Fruit fly (Drosophila melanogaster): ENCODE data around the gene CG9396.
A peak's percentile ranks its signal among the peaks of the same experiment; 100 is the strongest.

The CG9396 gene

dm6 chr3R:9586663-9587248, 15.3 kb upstream of the CG9396 start, which contains the start of gene P58IPK (continued):
- TF ChIP-seq CG11085 (GFP tag; IDR thresholded peaks at IDR 0.05) (no peak), CG18262 (tag; optimal IDR thresholded peaks at IDR 0.05) (peak; percentile 35), odd (GFP tag; optimal IDR thresholded peaks at IDR 0.05) (no peak), CG4360 (GFP tag; IDR thresholded peaks at IDR 0.05) (no peak), CG4282 (GFP tag; optimal IDR thresholded peaks at IDR 0.05) (peak; percentile 0), GATAe (GFP tag; conservative IDR thresholded peaks at IDR 0.05) (no peak), CG10431 (GFP tag; optimal IDR thresholded peaks at IDR 0.05) (no peak), emc (GFP tag; optimal IDR thresholded peaks at IDR 0.05) (no peak), CG1603 (tag; optimal IDR thresholded peaks at IDR 0.05) (peak; percentile 80), yki (optimal IDR thresholded peaks at IDR 0.05) (no peak), E2f2 (GFP tag; IDR thresholded peaks at IDR 0.05) (peak; percentile 80), CG11398 (GFP tag; optimal IDR thresholded peaks at IDR 0.05) (peak; percentile 37), CG10565 (GFP tag; optimal IDR thresholded peaks at IDR 0.05) (no peak), CG6689 (GFP tag; IDR thresholded peaks at IDR 0.05) (peak; percentile 61), TFAM (GFP tag; optimal IDR thresholded peaks at IDR 0.05) (no peak), nerfin-2 (GFP tag; IDR thresholded peaks at IDR 0.05; ENCODE audit: partially characterized antibody) (peak; percentile 74), lmd (GFP tag; IDR thresholded peaks at IDR 0.05) (peak; percentile 66; the same call in 1 of the 2 replicates), ac (GFP tag; optimal IDR thresholded peaks at IDR 0.05) (no peak), otp (GFP tag; IDR thresholded peaks at IDR 0.05) (no peak), CG6791 (GFP tag; IDR thresholded peaks at IDR 0.05; ENCODE audit: partially characterized antibody) (peak; percentile 96), Hand (GFP tag; optimal IDR thresholded peaks at IDR 0.05) (no peak), CG4424 (GFP tag; optimal IDR thresholded peaks at IDR 0.05) (peak; percentile 51), Dip2 (GFP tag; IDR thresholded peaks at IDR 0.05) (no peak), CG1792 (GFP tag; optimal IDR thresholded peaks at IDR 0.05) (peak; percentile 53), Chrac-16 (GFP tag; optimal IDR thresholded peaks at IDR 0.05) (peak; percentile 75), CG10321 (GFP tag; IDR thresholded peaks at IDR 0.05) (no peak), pnt (GFP tag; optimal IDR thresholded peaks at IDR 0.05) (peak; percentile 54), PHDP (tag; optimal IDR thresholded peaks at IDR 0.05) (peak; percentile 36), CG5953 (GFP tag; IDR thresholded peaks at IDR 0.05) (no peak), sima (GFP tag; optimal IDR thresholded peaks at IDR 0.05) (no peak), Dfd (GFP tag; optimal IDR thresholded peaks at IDR 0.05) (no peak), Dbx (GFP tag; IDR thresholded peaks at IDR 0.05) (peak; percentile 65), CG9609 (GFP tag; optimal IDR thresholded peaks at IDR 0.05) (peak; percentile 69), CG7786 (GFP tag; optimal IDR thresholded peaks at IDR 0.05) (peak; percentile 76), chn (GFP tag; optimal IDR thresholded peaks at IDR 0.05) (peak; percentile 66), CG17328 (GFP tag; IDR thresholded peaks at IDR 0.05) (peak; percentile 53; the same call in 1 of the 2 replicates), CG32532 (GFP tag; IDR thresholded peaks at IDR 0.05) (peak; percentile 76), CG8290 (GFP tag; optimal IDR thresholded peaks at IDR 0.05) (peak; percentile 40), CG8290 (tag; optimal IDR thresholded peaks at IDR 0.05) (peak in 1 of 2 experiments; percentile 87), CG14710 (tag; optimal IDR thresholded peaks at IDR 0.05) (peak; percentile 73), Drgx (GFP tag; IDR thresholded peaks at IDR 0.05) (peak; percentile 16; the same call in 1 of the 2 replicates), CG10979 (tag; optimal IDR thresholded peaks at IDR 0.05) (peak; percentile 32), stwl (tag; optimal IDR thresholded peaks at IDR 0.05) (peak; percentile 55), crp (GFP tag; optimal IDR thresholded peaks at IDR 0.05) (peak in 1 of 2 experiments; percentile 52), CG13624 (GFP tag; optimal IDR thresholded peaks at IDR 0.05) (peak; percentile 85), p53 (GFP tag; optimal IDR thresholded peaks at IDR 0.05) (peak; percentile 60), crol (GFP tag; IDR thresholded peaks at IDR 0.05) (peak; percentile 38; the same call in 1 of the 2 replicates), en (GFP tag; optimal IDR thresholded peaks at IDR 0.05) (peak; percentile 14), Med (GFP tag) (peak; percentile 97), btn (GFP tag; optimal IDR thresholded peaks at IDR 0.05) (no peak), CG2202 (tag; optimal IDR thresholded peaks at IDR 0.05) (no peak), Hmr (GFP tag; optimal IDR thresholded peaks at IDR 0.05) (peak; percentile 60)

Measured in whole organism, embryonic.